Fruit fly (Drosophila melanogaster) whole organism, embryonic: ENCODE results near the gene heix.

Source experiments
- Atf6 ChIP-seq: fragments of 200-800 bp; sonication (Bioruptor generic); IDR thresholded peaks from 2 replicates; pipeline ENCODE4 v1.3.6; 2022; ENCODE audit warnings: missing biosample characterization, missing genetic modification characterization
- B-H1 ChIP-seq: fragments of 200-800 bp; sonication (Bioruptor generic); IDR thresholded peaks from 3 replicates; pipeline ENCODE4 v1.3.6; 2022; ENCODE audit warnings: missing biosample characterization, missing genetic modification characterization
- CG11398 ChIP-seq: fragments of 200-800 bp; sonication (Bioruptor generic); optimal IDR thresholded peaks from 2 replicates; lab custom pipeline; 2016; ENCODE audit warnings: missing biosample characterization, missing genetic modification characterization
- CG1233 ChIP-seq: fragments of 200-800 bp; sonication (Bioruptor generic); optimal IDR thresholded peaks from 4 replicates; lab custom pipeline; 2018; ENCODE audit warnings: missing biosample characterization, mild to moderate bottlenecking, missing genetic modification characterization
- CG13287 ChIP-seq: fragments of 200-800 bp; sonication (Bioruptor generic); IDR thresholded peaks from 2 replicates; pipeline ENCODE4 v1.3.6; 2022; ENCODE audit warnings: missing biosample characterization, missing genetic modification characterization; ENCODE audit not compliant: partially characterized antibody
- CG1529 ChIP-seq: fragments of 200-800 bp; sonication (Bioruptor generic); optimal IDR thresholded peaks from 3 replicates; lab custom pipeline; 2018; ENCODE audit warnings: missing biosample characterization, missing genetic modification characterization
- CG15514 ChIP-seq: fragments of 200-800 bp; sonication (Bioruptor generic); optimal IDR thresholded peaks from 3 replicates; lab custom pipeline; 2017; ENCODE audit warnings: missing biosample characterization, missing genetic modification characterization, mild to moderate bottlenecking, moderate library complexity, missing genetic modification reagents
- CG18619 ChIP-seq: fragments of 200-800 bp; sonication (Bioruptor generic); optimal IDR thresholded peaks from 3 replicates; lab custom pipeline; 2017; ENCODE audit warnings: missing biosample characterization, mild to moderate bottlenecking, missing genetic modification characterization
- CG2202 ChIP-seq: fragments of 200-800 bp; sonication (Bioruptor generic); optimal IDR thresholded peaks from 2 replicates; lab custom pipeline; 2018; ENCODE audit warnings: missing biosample characterization, mild to moderate bottlenecking, missing genetic modification characterization
- CG2875 ChIP-seq: fragments of 200-800 bp; sonication (Bioruptor generic); optimal IDR thresholded peaks from 2 replicates; lab custom pipeline; 2017; ENCODE audit warnings: missing biosample characterization, mild to moderate bottlenecking, missing genetic modification characterization, missing genetic modification reagents
- CG31441 ChIP-seq: fragments of 200-800 bp; sonication (Bioruptor generic); IDR thresholded peaks from 2 replicates; pipeline ENCODE4 v1.3.6; 2022; ENCODE audit warnings: missing biosample characterization, missing genetic modification characterization
- CG32767 ChIP-seq: fragments of 200-800 bp; sonication (Bioruptor generic); IDR thresholded peaks from 2 replicates; pipeline ENCODE4 v1.3.6; 2022; ENCODE audit warnings: missing biosample characterization, missing genetic modification characterization
- CG4730 ChIP-seq: fragments of 200-800 bp; sonication (Bioruptor generic); IDR thresholded peaks from 2 replicates; pipeline ENCODE4 v1.3.6; 2022; ENCODE audit warnings: missing biosample characterization, missing genetic modification characterization
- CG4820 ChIP-seq: fragments of 200-800 bp; sonication (Bioruptor generic); optimal IDR thresholded peaks from 3 replicates; lab custom pipeline; 2016; ENCODE audit warnings: missing biosample characterization, missing genetic modification characterization
- CG6654 ChIP-seq: fragments of 200-800 bp; sonication (Bioruptor generic); optimal IDR thresholded peaks from 2 replicates; lab custom pipeline; 2017; ENCODE audit warnings: missing biosample characterization, mild to moderate bottlenecking, missing genetic modification characterization
- CG7786 ChIP-seq: fragments of 200-800 bp; sonication (Bioruptor generic); optimal IDR thresholded peaks from 2 replicates; lab custom pipeline; 2016; ENCODE audit warnings: missing biosample characterization, missing genetic modification characterization
- CG8765 ChIP-seq: fragments of 200-800 bp; sonication (Bioruptor generic); IDR thresholded peaks from 2 replicates; pipeline ENCODE4 v1.3.6; 2022; ENCODE audit warnings: missing biosample characterization, missing genetic modification characterization
- CoRest ChIP-seq: fragments of 200-800 bp; sonication (Bioruptor generic); optimal IDR thresholded peaks from 3 replicates; lab custom pipeline; 2018; ENCODE audit warnings: missing biosample characterization, mild to moderate bottlenecking, missing genetic modification characterization, moderate library complexity
- D19A ChIP-seq: fragments of 200-800 bp; optimal IDR thresholded peaks from 3 replicates; lab custom pipeline; 2019; ENCODE audit warnings: missing biosample characterization, mild to moderate bottlenecking, missing genetic modification characterization, moderate library complexity
- Dref ChIP-seq: fragments of 200-800 bp; sonication (Bioruptor generic); IDR thresholded peaks from 2 replicates; pipeline ENCODE4 v1.3.6; 2022; ENCODE audit warnings: missing biosample characterization, missing genetic modification characterization
- Fer1 ChIP-seq: fragments of 200-800 bp; sonication (Bioruptor generic); optimal IDR thresholded peaks from 2 replicates; lab custom pipeline; 2017; ENCODE audit warnings: missing biosample characterization, mild to moderate bottlenecking, missing genetic modification characterization
- Fer3 ChIP-seq: fragments of 200-800 bp; sonication (Bioruptor generic); optimal IDR thresholded peaks from 2 replicates; lab custom pipeline; 2018; ENCODE audit warnings: missing biosample characterization, mild to moderate bottlenecking, missing genetic modification characterization, moderate library complexity
- GATAe ChIP-seq: fragments of 200-800 bp; sonication (Bioruptor generic); conservative IDR thresholded peaks from 2 replicates; pipeline ENCODE4 v1.3.6; 2022; ENCODE audit warnings: missing biosample characterization, missing genetic modification characterization
- HLH3B ChIP-seq: fragments of 200-800 bp; sonication (Bioruptor generic); IDR thresholded peaks from 2 replicates; pipeline ENCODE4 v1.3.6; 2022; ENCODE audit warnings: missing biosample characterization, missing genetic modification characterization
- HLH4C ChIP-seq: fragments of 200-800 bp; sonication (Bioruptor generic); IDR thresholded peaks from 3 replicates; pipeline ENCODE4 v1.3.6; 2022; ENCODE audit warnings: missing biosample characterization, missing genetic modification characterization; ENCODE audit not compliant: partially characterized antibody
- Hand ChIP-seq: fragments of 200-800 bp; sonication (Bioruptor generic); optimal IDR thresholded peaks from 2 replicates; lab custom pipeline; 2017; ENCODE audit warnings: mild to moderate bottlenecking, missing biosample characterization, missing genetic modification reagents, missing genetic modification characterization
- HmgD ChIP-seq: fragments of 200-800 bp; sonication (Bioruptor generic); optimal IDR thresholded peaks from 3 replicates; lab custom pipeline; 2016; ENCODE audit warnings: missing biosample characterization, missing genetic modification characterization
- Jarid2 ChIP-seq: fragments of 200-800 bp; sonication (Bioruptor generic); optimal IDR thresholded peaks from 3 replicates; lab custom pipeline; 2017; ENCODE audit warnings: mild to moderate bottlenecking, missing biosample characterization, missing genetic modification reagents, missing genetic modification characterization
- Lim3 ChIP-seq: fragments of 200-800 bp; sonication (Bioruptor generic); IDR thresholded peaks from 2 replicates; pipeline ENCODE4 v1.3.6; 2022; ENCODE audit warnings: missing biosample characterization, missing genetic modification characterization
- Meics ChIP-seq: fragments of 200-800 bp; sonication (Bioruptor generic); optimal IDR thresholded peaks from 2 replicates; lab custom pipeline; 2017; ENCODE audit warnings: missing biosample characterization, mild to moderate bottlenecking, missing genetic modification characterization
- PHDP ChIP-seq: fragments of 200-800 bp; sonication (Bioruptor generic); optimal IDR thresholded peaks from 3 replicates; lab custom pipeline; 2018; ENCODE audit warnings: missing biosample characterization, mild to moderate bottlenecking, missing genetic modification characterization, moderate library complexity
- Pdp1 ChIP-seq, 2 experiments: fragments of 200-800 bp; sonication (Bioruptor generic); optimal IDR thresholded peaks; 3 replicates each; lab custom pipeline; 2016; ENCODE audit warnings: missing biosample characterization in 2 of 2, missing genetic modification characterization in 2 of 2, mild to moderate bottlenecking in 1 of 2, moderate library complexity in 1 of 2
- Xrp1 ChIP-seq: fragments of 200-800 bp; sonication (Bioruptor generic); IDR thresholded peaks from 2 replicates; pipeline ENCODE4 v1.3.6; 2022; ENCODE audit warnings: missing biosample characterization, missing genetic modification characterization
- bab2 ChIP-seq: fragments of 200-800 bp; sonication (Bioruptor generic); optimal IDR thresholded peaks from 2 replicates; lab custom pipeline; 2016; ENCODE audit warnings: missing biosample characterization, missing genetic modification characterization
- cas ChIP-seq: fragments of 200-800 bp; sonication (Bioruptor generic); IDR thresholded peaks from 2 replicates; pipeline ENCODE4 v1.3.6; 2022; ENCODE audit warnings: missing biosample characterization, missing genetic modification characterization
- exex ChIP-seq: fragments of 200-800 bp; sonication (Bioruptor generic); optimal IDR thresholded peaks from 4 replicates; lab custom pipeline; 2018; ENCODE audit warnings: missing biosample characterization, mild to moderate bottlenecking, missing genetic modification characterization, moderate library complexity
- jumu ChIP-seq: fragments of 200-800 bp; sonication (Bioruptor generic); optimal IDR thresholded peaks from 3 replicates; lab custom pipeline; 2016; ENCODE audit warnings: missing biosample characterization, missing genetic modification characterization
- kah ChIP-seq: fragments of 200-800 bp; sonication (Bioruptor generic); optimal IDR thresholded peaks from 2 replicates; lab custom pipeline; 2018; ENCODE audit warnings: missing biosample characterization, mild to moderate bottlenecking, missing genetic modification characterization
- ken ChIP-seq: fragments of 200-800 bp; sonication (Bioruptor generic); IDR thresholded peaks from 3 replicates; pipeline ENCODE4 v1.3.6; 2022; ENCODE audit warnings: missing biosample characterization, missing genetic modification characterization
- lbe ChIP-seq: fragments of 200-800 bp; sonication (Bioruptor generic); optimal IDR thresholded peaks from 2 replicates; lab custom pipeline; 2016; ENCODE audit warnings: missing biosample characterization, mild to moderate bottlenecking, missing genetic modification characterization
- shn ChIP-seq: fragments of 200-800 bp; sonication (Bioruptor generic); optimal IDR thresholded peaks from 3 replicates; lab custom pipeline; 2016; ENCODE audit warnings: missing biosample characterization, missing genetic modification characterization
- sim ChIP-seq: fragments of 200-800 bp; sonication (Bioruptor generic); IDR thresholded peaks from 2 replicates; pipeline ENCODE4 v1.3.6; 2022; ENCODE audit warnings: missing biosample characterization, missing genetic modification characterization
- slbo ChIP-seq: fragments of 200-800 bp; sonication (Bioruptor generic); IDR thresholded peaks from 2 replicates; pipeline ENCODE4 v1.3.6; 2022; ENCODE audit warnings: missing biosample characterization, missing genetic modification characterization
- toy ChIP-seq: fragments of 200-800 bp; sonication (Bioruptor generic); IDR thresholded peaks from 2 replicates; pipeline ENCODE4 v1.3.6; 2022; ENCODE audit warnings: missing biosample characterization, missing genetic modification characterization
- unpg ChIP-seq: fragments of 200-800 bp; sonication (Bioruptor generic); optimal IDR thresholded peaks from 3 replicates; lab custom pipeline; 2018; ENCODE audit warnings: missing biosample characterization, mild to moderate bottlenecking, missing genetic modification characterization, moderate library complexity
- wek ChIP-seq: fragments of 200-800 bp; sonication (Bioruptor generic); optimal IDR thresholded peaks from 3 replicates; lab custom pipeline; 2018; ENCODE audit warnings: missing biosample characterization, mild to moderate bottlenecking, missing genetic modification characterization, moderate library complexity
- zen2 ChIP-seq: fragments of 200-800 bp; sonication (Bioruptor generic); IDR thresholded peaks from 3 replicates; pipeline ENCODE4 v1.3.6; 2022; ENCODE audit warnings: missing biosample characterization, missing genetic modification characterization; ENCODE audit not compliant: partially characterized antibody
- zf30C ChIP-seq: fragments of 200-800 bp; sonication (Bioruptor generic); optimal IDR thresholded peaks from 3 replicates; lab custom pipeline; 2018; ENCODE audit warnings: missing biosample characterization, mild to moderate bottlenecking, missing genetic modification characterization

heix gene

dm6 chr2L:16299466-16300311, at the start of gene heix, which contains the start of gene CG17328 (continued):
- TF ChIP-seq PHDP (tag; lab: Kevin White, UChicago) (peak; percentile 78), toy (no peak), Dref (GFP tag; lab: Robert Waterston, UW) (no peak), Lim3 (GFP tag; lab: Robert Waterston, UW) (no peak), CG8765 (GFP tag; lab: Robert Waterston, UW) (peak; percentile 64; the same call in 1 of the 2 replicates), kah (GFP tag; lab: Kevin White, UChicago) (peak; percentile 93), CG1233 (GFP tag; lab: Kevin White, UChicago) (peak; percentile 69), Hand (GFP tag; lab: Kevin White, UChicago) (no peak), HLH4C (no peak), unpg (peak; percentile 68), HmgD (GFP tag; lab: Kevin White, UChicago) (no peak), CG2875 (GFP tag; lab: Kevin White, UChicago) (no peak), CG15514 (GFP tag; lab: Kevin White, UChicago) (peak; percentile 43), CG4730 (GFP tag; lab: Robert Waterston, UW) (peak; percentile 52; the same call in 1 of the 2 replicates), CG11398 (GFP tag; lab: Kevin White, UChicago) (no peak), CoRest (tag; lab: Kevin White, UChicago) (peak; percentile 85), D19A (no peak), Atf6 (GFP tag; lab: Robert Waterston, UW) (peak; percentile 43; the same call in 1 of the 2 replicates), ken (GFP tag; lab: Robert Waterston, UW) (peak; percentile 76), CG6654 (GFP tag; lab: Kevin White, UChicago) (no peak), CG31441 (GFP tag; lab: Robert Waterston, UW) (no peak; the same call in 1 of the 2 replicates), sim (GFP tag; lab: Robert Waterston, UW) (no peak), zf30C (GFP tag; lab: Kevin White, UChicago) (no peak), Fer1 (GFP tag; lab: Kevin White, UChicago) (peak; percentile 55), CG1529 (peak; percentile 100), GATAe (no peak), Jarid2 (GFP tag; lab: Kevin White, UChicago) (no peak), Pdp1 (GFP tag; optimal IDR thresholded peaks at IDR 0.05; lab: Kevin White, UChicago) (peak; percentile 53 to 74), Meics (GFP tag; lab: Kevin White, UChicago) (peak; percentile 73), zen2 (GFP tag; lab: Robert Waterston, UW) (no peak), exex (tag; lab: Kevin White, UChicago) (no peak), CG32767 (GFP tag; lab: Robert Waterston, UW) (no peak; the same call in 1 of the 2 replicates), B-H1 (GFP tag; lab: Robert Waterston, UW) (peak; percentile 34; the same call in 1 of the 3 replicates), CG4820 (peak; percentile 67), CG7786 (peak; percentile 56), wek (GFP tag; lab: Kevin White, UChicago) (no peak), Fer3 (tag; lab: Kevin White, UChicago) (peak; percentile 78), CG13287 (GFP tag; lab: Robert Waterston, UW) (0 out of 2 replicates have a peak, but pooled peaks have one; percentile 28), jumu (GFP tag; lab: Kevin White, UChicago) (peak; percentile 50), bab2 (peak; percentile 52), HLH3B (GFP tag; lab: Robert Waterston, UW) (0 out of 2 replicates have a peak, but pooled peaks have one; percentile 69), CG2202 (tag; lab: Kevin White, UChicago) (no peak), CG18619 (GFP tag; lab: Kevin White, UChicago) (peak; percentile 70), Xrp1 (peak; percentile 47; the same call in 1 of the 2 replicates), cas (no peak), slbo (GFP tag; lab: Robert Waterston, UW) (peak; percentile 89), lbe (GFP tag; lab: Kevin White, UChicago) (peak; percentile 7), shn (GFP tag; lab: Kevin White, UChicago) (peak; percentile 58)
